Fruit fly (Drosophila melanogaster) whole organism, wandering third instar larva: ENCODE results near the gene CG15422.

Experiments used
- Abd-B ChIP-seq: fragments of >200 bp; optimal IDR thresholded peaks from 2 replicates; lab custom pipeline; 2017; ENCODE audit warnings: missing biosample characterization, missing genetic modification characterization
- Hr78 ChIP-seq: fragments of >200 bp; optimal IDR thresholded peaks from 2 replicates; lab custom pipeline; 2017; ENCODE audit warnings: missing biosample characterization, missing genetic modification characterization
- N ChIP-seq: fragments of >200 bp; optimal IDR thresholded peaks from 2 replicates; lab custom pipeline; 2018; ENCODE audit warnings: missing biosample characterization, missing external identifiers, missing genetic modification characterization
- pan ChIP-seq: fragments of >200 bp; optimal IDR thresholded peaks from 2 replicates; lab custom pipeline; 2017

- TF ChIP-seq Hr78 (GFP tag; lab: Kevin White, UChicago), result no peak
- no peak for TF ChIP-seq N
- TF ChIP-seq Abd-B (GFP tag; lab: Kevin White, UChicago), result no peak
- TF ChIP-seq pan (lab: Kevin White, UChicago), result no peak
Observed at dm6 chr2L:4045185-4045814, 40.5 kb downstream of the CG15422 start.
